Worm (Caenorhabditis elegans) whole organism, L4 larva: ENCODE measurements around the gene F58B4.3.
A peak's percentile ranks its signal among the peaks of the same experiment; 100 is the strongest.

Source experiments
- D1046.2 ChIP-seq: fragments of 200-800 bp; sonication (Bioruptor generic); IDR thresholded peaks from 2 replicates; pipeline ENCODE4 v1.3.6; 2022; ENCODE audit warnings: missing genetic modification characterization, missing compliant biosample characterization
- F44E2.7 ChIP-seq: fragments of 200-800 bp; sonication (Bioruptor generic); IDR thresholded peaks from 2 replicates; pipeline ENCODE4 v2.1.2; 2022; ENCODE audit warnings: missing genetic modification characterization, missing compliant biosample characterization
- T26A8.4 ChIP-seq: fragments of 200-800 bp; sonication (Bioruptor generic); IDR thresholded peaks from 2 replicates; pipeline ENCODE4 v1.3.6; 2022; ENCODE audit warnings: missing genetic modification characterization, missing compliant biosample characterization
- Y105C5A.15 ChIP-seq: fragments of 200-800 bp; sonication (Bioruptor generic); IDR thresholded peaks from 2 replicates; pipeline ENCODE4 v1.3.6; 2022; ENCODE audit warnings: missing genetic modification characterization, missing compliant biosample characterization
- Y48G9A.11 ChIP-seq: fragments of 200-800 bp; sonication (Bioruptor generic); IDR thresholded peaks from 2 replicates; pipeline ENCODE4 v1.3.6; 2022; ENCODE audit warnings: missing genetic modification reagents, missing genetic modification characterization, missing compliant biosample characterization
- Y5F2A.4 ChIP-seq: fragments of 200-800 bp; sonication (Bioruptor generic); optimal IDR thresholded peaks from 2 replicates; lab custom pipeline; 2018; ENCODE audit warnings: mild to moderate bottlenecking, missing genetic modification characterization, missing compliant biosample characterization
- aha-1 ChIP-seq: fragments of 150-350 bp; peaks from one replicate; lab custom pipeline; 2014; ENCODE audit warnings: missing biosample characterization, missing genetic modification characterization
- ama-1 ChIP-seq: fragments of 150-350 bp; optimal IDR thresholded peaks from 2 replicates; lab custom pipeline; 2014; ENCODE audit warnings: inconsistent platforms, mixed read lengths
- arid-1 ChIP-seq: fragments of 200-800 bp; sonication (Bioruptor generic); conservative IDR thresholded peaks from 2 replicates; pipeline ENCODE4 v1.3.6; 2022; ENCODE audit warnings: missing genetic modification reagents, missing genetic modification characterization, missing compliant biosample characterization
- ceh-28 ChIP-seq: fragments of 150-350 bp; optimal IDR thresholded peaks from 2 replicates; lab custom pipeline; 2014; ENCODE audit warnings: missing biosample characterization, missing genetic modification reagents, missing genetic modification characterization
- ceh-32 ChIP-seq: sonication (generic microtip); optimal IDR thresholded peaks from 2 replicates; lab custom pipeline; 2016; ENCODE audit warnings: mild to moderate bottlenecking, missing genetic modification characterization, missing compliant biosample characterization; ENCODE audit not compliant: poor library complexity
- ceh-62 ChIP-seq: sonication (generic microtip); optimal IDR thresholded peaks from 2 replicates; lab custom pipeline; 2017; ENCODE audit warnings: missing biosample characterization, missing genetic modification characterization
- daf-12 ChIP-seq: fragments of 150-350 bp; optimal IDR thresholded peaks from 2 replicates; lab custom pipeline; 2014; ENCODE audit warnings: missing biosample characterization, missing genetic modification reagents, missing genetic modification characterization
- daf-16 ChIP-seq, 3 experiments: sonication (generic microtip); optimal IDR thresholded peaks; 2 replicates each; lab custom pipeline; 2016 to 2017; ENCODE audit warnings: missing genetic modification characterization in 3 of 3, missing genetic modification reagents in 3 of 3, mild to moderate bottlenecking in 2 of 3, missing compliant biosample characterization in 2 of 3, missing biosample characterization in 1 of 3, moderate library complexity in 1 of 3
- daf-8 ChIP-seq: fragments of 200-800 bp; sonication (Bioruptor generic); IDR thresholded peaks from 2 replicates; pipeline ENCODE4 v1.3.6; 2022; ENCODE audit warnings: missing genetic modification characterization, missing compliant biosample characterization
- dve-1 ChIP-seq: sonication (generic microtip); optimal IDR thresholded peaks from 2 replicates; lab custom pipeline; 2017; ENCODE audit warnings: antibody characterized with exemption, mild to moderate bottlenecking, missing genetic modification characterization, missing compliant biosample characterization; ENCODE audit not compliant: insufficient read depth
- egl-27 ChIP-seq: sonication (generic microtip); optimal IDR thresholded peaks from 3 replicates; lab custom pipeline; 2017; ENCODE audit warnings: missing biosample characterization, missing genetic modification reagents, missing genetic modification characterization
- fos-1 ChIP-seq: fragments of 150-350 bp; optimal IDR thresholded peaks from 2 replicates; lab custom pipeline; 2014; ENCODE audit warnings: missing biosample characterization, missing genetic modification characterization
- gei-8 ChIP-seq: fragments of 200-800 bp; sonication (Bioruptor generic); optimal IDR thresholded peaks from 2 replicates; lab custom pipeline; 2018; ENCODE audit warnings: mild to moderate bottlenecking, missing genetic modification characterization, missing compliant biosample characterization
- hif-1 ChIP-seq, 2 experiments: sonication (generic microtip); optimal IDR thresholded peaks; 2 replicates each; lab custom pipeline; 2016 to 2017; ENCODE audit warnings: missing compliant biosample characterization in 2 of 2, missing genetic modification characterization in 2 of 2, missing genetic modification reagents in 2 of 2, missing genotype in 2 of 2, mild to moderate bottlenecking in 1 of 2
- hlh-30 ChIP-seq: sonication (generic microtip); optimal IDR thresholded peaks from 2 replicates; lab custom pipeline; 2017; ENCODE audit warnings: antibody characterized with exemption, mild to moderate bottlenecking, missing genetic modification characterization, missing compliant biosample characterization; ENCODE audit not compliant: insufficient read depth
- lim-7 ChIP-seq: fragments of 200-800 bp; sonication (Bioruptor generic); IDR thresholded peaks from 2 replicates; pipeline ENCODE4 v1.3.6; 2022; ENCODE audit warnings: missing genetic modification characterization, missing compliant biosample characterization
- lin-1 ChIP-seq: fragments of 200-800 bp; sonication (Bioruptor generic); IDR thresholded peaks from 2 replicates; pipeline ENCODE4 v1.3.6; 2022; ENCODE audit warnings: missing genetic modification reagents, missing genetic modification characterization, missing compliant biosample characterization
- lin-29 ChIP-seq: fragments of 200-800 bp; sonication (Bioruptor generic); IDR thresholded peaks from 2 replicates; pipeline ENCODE4 v1.3.6; 2022; ENCODE audit warnings: missing genetic modification reagents, missing genetic modification characterization, missing compliant biosample characterization
- lin-38 ChIP-seq: fragments of 200-800 bp; sonication (Bioruptor generic); IDR thresholded peaks from 2 replicates; pipeline ENCODE4 v1.3.6; 2022; ENCODE audit warnings: missing genetic modification reagents, missing genetic modification characterization, missing compliant biosample characterization
- lsy-2 ChIP-seq, 2 experiments: fragments of 150-350 bp in 1 of 2; sonication (generic microtip) in 1 of 2; optimal IDR thresholded peaks; 2 replicates each; lab custom pipeline; 2014 to 2017; ENCODE audit warnings: missing biosample characterization in 2 of 2, missing genetic modification characterization in 2 of 2
- madf-9 ChIP-seq: fragments of 200-800 bp; sonication (Bioruptor generic); conservative IDR thresholded peaks from 2 replicates; pipeline ENCODE4 v1.3.6; 2022; ENCODE audit warnings: missing genetic modification reagents, missing genetic modification characterization, missing compliant biosample characterization
- mdt-29 ChIP-seq: fragments of 200-800 bp; sonication (Bioruptor generic); IDR thresholded peaks from 2 replicates; pipeline ENCODE4 v1.3.6; 2022; ENCODE audit warnings: missing genetic modification reagents, missing genetic modification characterization, missing compliant biosample characterization
- mxl-2 ChIP-seq: fragments of 200-800 bp; sonication (Bioruptor generic); conservative IDR thresholded peaks from 2 replicates; pipeline ENCODE4 v1.3.6; 2022; ENCODE audit warnings: missing genetic modification reagents, missing genetic modification characterization, missing compliant biosample characterization
- mxl-3 ChIP-seq: fragments of 200-800 bp; sonication (Bioruptor generic); optimal IDR thresholded peaks from 2 replicates; lab custom pipeline; 2018; ENCODE audit warnings: mild to moderate bottlenecking, missing genetic modification characterization, missing compliant biosample characterization
- nhr-10 ChIP-seq: fragments of 150-350 bp; optimal IDR thresholded peaks from 2 replicates; lab custom pipeline; 2014; ENCODE audit warnings: missing biosample characterization, missing genetic modification characterization
- nhr-102 ChIP-seq: sonication (generic microtip); optimal IDR thresholded peaks from 2 replicates; lab custom pipeline; 2016; ENCODE audit warnings: mild to moderate bottlenecking, missing genetic modification characterization, moderate library complexity, missing compliant biosample characterization
- nhr-11 ChIP-seq: fragments of 150-350 bp; optimal IDR thresholded peaks from 2 replicates; lab custom pipeline; 2014; ENCODE audit warnings: missing biosample characterization, missing genetic modification characterization
- nhr-25 ChIP-seq: sonication (generic microtip); optimal IDR thresholded peaks from 2 replicates; lab custom pipeline; 2017; ENCODE audit warnings: missing genetic modification characterization, mild to moderate bottlenecking, missing compliant biosample characterization, antibody characterized with exemption, moderate library complexity, borderline replicate concordance; ENCODE audit not compliant: insufficient read depth
- nhr-41 ChIP-seq: fragments of 200-800 bp; sonication (Bioruptor generic); IDR thresholded peaks from 2 replicates; pipeline ENCODE4 v1.3.6; 2022; ENCODE audit warnings: missing genetic modification reagents, missing genetic modification characterization, missing compliant biosample characterization
- nhr-48 ChIP-seq: sonication (generic microtip); optimal IDR thresholded peaks from 2 replicates; lab custom pipeline; 2016; ENCODE audit warnings: mild to moderate bottlenecking, missing genetic modification characterization, missing compliant biosample characterization
- nhr-6 ChIP-seq: fragments of 150-350 bp; optimal IDR thresholded peaks from 2 replicates; lab custom pipeline; 2014; ENCODE audit warnings: missing biosample characterization, missing genetic modification characterization
- nhr-77 ChIP-seq: fragments of 150-350 bp; optimal IDR thresholded peaks from 2 replicates; lab custom pipeline; 2014; ENCODE audit warnings: missing biosample characterization, missing genetic modification characterization
- pqm-1 ChIP-seq: sonication (generic microtip); optimal IDR thresholded peaks from 2 replicates; lab custom pipeline; 2017; ENCODE audit warnings: missing biosample characterization, missing genetic modification characterization
- rbr-2 ChIP-seq: sonication (generic microtip); optimal IDR thresholded peaks from 2 replicates; lab custom pipeline; 2016; ENCODE audit warnings: missing genotype, missing genetic modification characterization, missing compliant biosample characterization
- saeg-2 ChIP-seq: fragments of 200-800 bp; sonication (Bioruptor generic); IDR thresholded peaks from 2 replicates; pipeline ENCODE4 v1.3.6; 2022; ENCODE audit warnings: missing genetic modification reagents, missing genetic modification characterization, missing compliant biosample characterization
- set-16 ChIP-seq: fragments of 200-800 bp; sonication (Bioruptor generic); IDR thresholded peaks from 2 replicates; pipeline ENCODE4 v1.3.6; 2022; ENCODE audit warnings: missing genetic modification reagents, missing genetic modification characterization, missing compliant biosample characterization
- skn-1 ChIP-seq: fragments of 150-350 bp; optimal IDR thresholded peaks from 2 replicates; lab custom pipeline; 2014; ENCODE audit warnings: missing biosample characterization, missing genetic modification characterization
- snpc-1.2 ChIP-seq: fragments of 200-800 bp; sonication (Bioruptor generic); IDR thresholded peaks from 2 replicates; pipeline ENCODE4 v1.3.6; 2022; ENCODE audit warnings: missing genetic modification reagents, missing genetic modification characterization, missing compliant biosample characterization
- snpc-4 ChIP-seq: fragments of 150-350 bp; optimal IDR thresholded peaks from 2 replicates; lab custom pipeline; 2014; ENCODE audit warnings: missing biosample characterization, missing genetic modification characterization
- tag-97 ChIP-seq: fragments of 200-800 bp; sonication (Bioruptor generic); IDR thresholded peaks from 2 replicates; pipeline ENCODE4 v1.3.6; 2022; ENCODE audit warnings: missing genetic modification characterization, missing compliant biosample characterization
- tra-1 ChIP-seq: fragments of 200-800 bp; sonication (Bioruptor generic); IDR thresholded peaks from 2 replicates; pipeline ENCODE4 v1.3.6; 2022; ENCODE audit warnings: missing genetic modification reagents, missing genetic modification characterization, missing compliant biosample characterization
- unc-130 ChIP-seq: sonication (generic microtip); optimal IDR thresholded peaks from 2 replicates; lab custom pipeline; 2016; ENCODE audit warnings: missing genetic modification reagents, missing genetic modification characterization, missing compliant biosample characterization
- zfp-2 ChIP-seq: sonication (generic microtip); optimal IDR thresholded peaks from 2 replicates; lab custom pipeline; 2016; ENCODE audit warnings: mild to moderate bottlenecking, missing genetic modification characterization, missing compliant biosample characterization
- zip-2 ChIP-seq: fragments of 150-350 bp; optimal IDR thresholded peaks from 2 replicates; lab custom pipeline; 2014; ENCODE audit warnings: missing biosample characterization, missing genetic modification characterization
- ztf-11 ChIP-seq: fragments of 150-350 bp; optimal IDR thresholded peaks from 2 replicates; lab custom pipeline; 2014; ENCODE audit warnings: missing biosample characterization, missing genetic modification characterization

F58B4.3 gene

DNA sequence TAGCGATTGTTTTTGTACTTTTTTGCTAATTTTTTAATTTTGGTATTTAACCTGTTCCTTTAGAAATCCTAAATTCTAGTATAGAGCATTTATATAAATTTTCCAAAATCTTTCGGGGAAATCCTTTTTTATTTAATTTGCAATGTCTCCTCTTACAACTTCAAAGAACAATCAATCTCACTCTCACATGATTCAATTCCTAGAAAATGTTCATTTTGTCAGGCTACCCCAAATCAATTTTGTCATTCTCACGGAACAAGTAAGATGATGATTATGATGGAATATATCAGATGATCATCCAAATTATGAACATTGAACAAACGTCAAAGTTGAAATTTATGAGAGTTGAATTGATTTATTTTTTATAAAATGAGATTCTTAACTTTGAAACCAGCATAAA is 7.7 kb downstream of the F58B4.3 start (continued):
- TF ChIP-seq lin-29 (GFP tag; lab: Robert Waterston, UW) = no peak
- no peak for TF ChIP-seq mxl-3 (GFP tag; lab: Kevin White, UChicago)
- no peak for TF ChIP-seq nhr-25 (tag; lab: Kevin White, UChicago)
- TF ChIP-seq daf-8 (GFP tag; lab: Robert Waterston, UW) = no peak
- no peak for TF ChIP-seq nhr-41 (GFP tag; lab: Robert Waterston, UW)
- TF ChIP-seq lim-7 (GFP tag; lab: Robert Waterston, UW) = no peak
- no peak for TF ChIP-seq snpc-4 (tag; lab: Kevin White, UChicago)
- peak in 1 of 2 experiments; percentile 43 for TF ChIP-seq hif-1 (tag; optimal IDR thresholded peaks at IDR 0.05; lab: Kevin White, UChicago)
- TF ChIP-seq nhr-10 (tag; lab: Kevin White, UChicago) = no peak
- no peak for TF ChIP-seq unc-130 (GFP tag; lab: Kevin White, UChicago)
- peak; percentile 31; the same call in 1 of the 2 replicates for TF ChIP-seq mdt-29 (GFP tag; lab: Robert Waterston, UW)
- TF ChIP-seq daf-16 (GFP tag; optimal IDR thresholded peaks at IDR 0.05; lab: Kevin White, UChicago) = no peak
- peak; percentile 22 for TF ChIP-seq daf-16 (tag; optimal IDR thresholded peaks at IDR 0.05; lab: Kevin White, UChicago)
- peak; percentile 43 for TF ChIP-seq gei-8 (GFP tag; lab: Kevin White, UChicago)
- no peak for TF ChIP-seq nhr-102 (tag; lab: Kevin White, UChicago)
- no peak for TF ChIP-seq rbr-2
- TF ChIP-seq mxl-2 (GFP tag; lab: Robert Waterston, UW) = no peak
- TF ChIP-seq nhr-11 (tag; lab: Kevin White, UChicago) = peak; percentile 22
- no peak for TF ChIP-seq tag-97 (GFP tag; lab: Robert Waterston, UW)
- TF ChIP-seq arid-1 (GFP tag; lab: Robert Waterston, UW) = no peak
- no peak for TF ChIP-seq ceh-28 (tag; lab: Kevin White, UChicago)
- TF ChIP-seq D1046.2 (GFP tag; lab: Robert Waterston, UW) = no peak
- TF ChIP-seq F44E2.7 (GFP tag; lab: Robert Waterston, UW) = no peak
- peak; percentile 30 for TF ChIP-seq aha-1 (tag; lab: Kevin White, UChicago)
- TF ChIP-seq ceh-62 (tag; lab: Kevin White, UChicago) = no peak
- TF ChIP-seq Y5F2A.4 (GFP tag; lab: Kevin White, UChicago) = no peak
- peak; percentile 85 for TF ChIP-seq hlh-30 (tag; lab: Kevin White, UChicago)
- TF ChIP-seq ama-1 (lab: Kevin White, UChicago) = no peak
- TF ChIP-seq tra-1 (GFP tag; lab: Robert Waterston, UW) = no peak
- no peak for TF ChIP-seq nhr-77 (tag; lab: Kevin White, UChicago)
- TF ChIP-seq egl-27 (tag; lab: Kevin White, UChicago) = no peak
- no peak for TF ChIP-seq nhr-6 (tag; lab: Kevin White, UChicago)
- TF ChIP-seq ceh-32 = no peak
- TF ChIP-seq zfp-2 (tag; lab: Kevin White, UChicago) = no peak
- TF ChIP-seq T26A8.4 (GFP tag; lab: Robert Waterston, UW) = peak; percentile 32; the same call in 1 of the 2 replicates
- peak in 1 of 2 experiments; percentile 76 for TF ChIP-seq lsy-2 (tag; optimal IDR thresholded peaks at IDR 0.05; lab: Kevin White, UChicago)
- TF ChIP-seq nhr-48 (tag; lab: Kevin White, UChicago) = no peak
- TF ChIP-seq madf-9 (GFP tag; lab: Robert Waterston, UW) = no peak
- TF ChIP-seq Y48G9A.11 = no peak
- TF ChIP-seq saeg-2 (GFP tag; lab: Robert Waterston, UW) = no peak; the same call in 1 of the 2 replicates
- TF ChIP-seq skn-1 (tag; lab: Kevin White, UChicago) = no peak
- no peak for TF ChIP-seq ztf-11 (tag; lab: Kevin White, UChicago)
- TF ChIP-seq pqm-1 (tag; lab: Kevin White, UChicago) = no peak
- no peak for TF ChIP-seq snpc-1.2 (GFP tag; lab: Robert Waterston, UW)
- 0 out of 2 replicates have a peak, but pooled peaks have one; percentile 23 for TF ChIP-seq lin-38 (GFP tag; lab: Robert Waterston, UW)
- TF ChIP-seq zip-2 = no peak
- no peak for TF ChIP-seq set-16 (GFP tag; lab: Robert Waterston, UW)
- TF ChIP-seq fos-1 (tag; lab: Kevin White, UChicago) = no peak
- TF ChIP-seq Y105C5A.15 (GFP tag; lab: Robert Waterston, UW) = no peak
- peak; percentile 37 for TF ChIP-seq dve-1 (tag; lab: Kevin White, UChicago)
- no peak for TF ChIP-seq lin-1 (GFP tag; lab: Robert Waterston, UW)
- no peak for TF ChIP-seq daf-12 (tag; lab: Kevin White, UChicago)
